Fruit fly (Drosophila melanogaster): Measurements from ENCODE around the gene PolD1.

Gene PolD1

DNA sequence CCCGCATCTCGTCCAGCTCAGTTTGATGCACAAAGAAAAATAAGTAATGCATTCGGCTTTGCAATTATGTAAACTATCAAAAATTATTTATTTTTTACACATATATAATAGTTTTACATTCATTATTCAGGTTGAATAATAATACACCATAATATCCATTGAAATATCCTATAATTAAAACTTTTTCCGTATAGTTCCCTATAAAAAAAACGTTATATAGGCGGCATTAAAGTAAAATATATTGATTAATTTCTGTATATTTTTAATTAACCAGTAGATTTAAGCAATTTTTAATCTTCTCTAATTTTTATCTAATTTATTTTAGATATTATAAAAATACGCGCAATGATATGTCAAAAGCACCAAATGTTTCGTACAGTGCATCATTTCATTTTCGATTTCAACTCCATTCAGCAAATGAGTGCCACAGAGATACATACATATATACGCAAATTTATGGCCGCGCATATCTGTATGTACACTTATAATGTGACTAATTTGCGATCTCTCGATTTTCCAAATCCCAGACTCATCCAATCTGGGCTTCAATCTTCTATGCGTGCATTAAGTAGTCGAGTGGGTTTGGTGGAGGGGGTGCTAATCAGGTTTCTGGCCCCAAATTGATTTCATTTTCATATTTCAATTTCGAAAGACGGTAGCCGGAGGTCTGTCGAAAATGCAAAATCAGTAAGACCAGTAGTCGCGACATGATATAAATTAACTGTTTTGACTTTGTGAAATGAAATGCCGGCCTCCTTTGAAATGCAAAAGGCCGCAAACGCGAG is 25.8 kb upstream of the PolD1 start (continued):
- no peak for TF ChIP-seq run (tag; optimal IDR thresholded peaks at IDR 0.05)
- TF ChIP-seq oc (tag; optimal IDR thresholded peaks at IDR 0.05) = no peak
- no peak for TF ChIP-seq CG4617 (GFP tag; optimal IDR thresholded peaks at IDR 0.05; ENCODE audit: borderline replicate concordance)
- peak; percentile 49 for TF ChIP-seq CG15696 (tag; optimal IDR thresholded peaks at IDR 0.05)
- peak; percentile 57 for TF ChIP-seq Awh (GFP tag; IDR thresholded peaks at IDR 0.05)
- TF ChIP-seq br (optimal IDR thresholded peaks at IDR 0.05) = no peak
- TF ChIP-seq kay (GFP tag; optimal IDR thresholded peaks at IDR 0.05) = no peak
- TF ChIP-seq gfzf (GFP tag; optimal IDR thresholded peaks at IDR 0.05) = no peak
- TF ChIP-seq stc (GFP tag; IDR thresholded peaks at IDR 0.05) = no peak
- TF ChIP-seq CG32767 (GFP tag; IDR thresholded peaks at IDR 0.05) = no peak
- TF ChIP-seq Stat92E (GFP tag; optimal IDR thresholded peaks at IDR 0.05) = no peak
- no peak for TF ChIP-seq CG34422 (GFP tag; IDR thresholded peaks at IDR 0.05)
- no peak for TF ChIP-seq eve (GFP tag; optimal IDR thresholded peaks at IDR 0.05)
- TF ChIP-seq bigmax (GFP tag; optimal IDR thresholded peaks at IDR 0.05) = no peak
- no peak for TF ChIP-seq chinmo (GFP tag; IDR thresholded peaks at IDR 0.05; ENCODE audit: partially characterized antibody)
- no peak for TF ChIP-seq Six4 (GFP tag; optimal IDR thresholded peaks at IDR 0.05)
- no peak for TF ChIP-seq gcm2 (GFP tag; optimal IDR thresholded peaks at IDR 0.05)
- no peak for TF ChIP-seq CG11093 (GFP tag; IDR thresholded peaks at IDR 0.05)
- no peak for TF ChIP-seq CG4730 (GFP tag; IDR thresholded peaks at IDR 0.05)
- TF ChIP-seq CG15269 (tag; optimal IDR thresholded peaks at IDR 0.05) = peak; percentile 42
- TF ChIP-seq CG9876 (GFP tag; optimal IDR thresholded peaks at IDR 0.05) = no peak
- TF ChIP-seq slou (GFP tag; optimal IDR thresholded peaks at IDR 0.05) = no peak
- TF ChIP-seq phol (tag; optimal IDR thresholded peaks at IDR 0.05) = peak; percentile 43
- TF ChIP-seq CG8944 (GFP tag; optimal IDR thresholded peaks at IDR 0.05) = no peak
- TF ChIP-seq YL-1 (GFP tag; optimal IDR thresholded peaks at IDR 0.05) = no peak
- no peak for TF ChIP-seq CG5180 (GFP tag; optimal IDR thresholded peaks at IDR 0.05)
- TF ChIP-seq CG2875 (GFP tag; optimal IDR thresholded peaks at IDR 0.05) = no peak
- no peak for TF ChIP-seq inv (GFP tag; IDR thresholded peaks at IDR 0.05; ENCODE audit: partially characterized antibody)
- no peak for TF ChIP-seq CG5953 (GFP tag; IDR thresholded peaks at IDR 0.05)
- no peak for TF ChIP-seq CG10959 (GFP tag; IDR thresholded peaks at IDR 0.05)
- TF ChIP-seq CG11398 (GFP tag; optimal IDR thresholded peaks at IDR 0.05) = no peak
- TF ChIP-seq klu (GFP tag; IDR thresholded peaks at IDR 0.05) = no peak
- no peak for TF ChIP-seq CG34224 (GFP tag; IDR thresholded peaks at IDR 0.05; ENCODE audit: partially characterized antibody)
- no peak for TF ChIP-seq CG5245 (GFP tag; optimal IDR thresholded peaks at IDR 0.05)
- TF ChIP-seq sens (GFP tag) = no peak
- TF ChIP-seq Jarid2 (GFP tag; optimal IDR thresholded peaks at IDR 0.05) = no peak
- no peak for TF ChIP-seq Aef1 (GFP tag; IDR thresholded peaks at IDR 0.05)
- TF ChIP-seq CG18599 (GFP tag; optimal IDR thresholded peaks at IDR 0.05) = no peak
- no peak for TF ChIP-seq CG12219 (GFP tag; optimal IDR thresholded peaks at IDR 0.05)
- no peak for TF ChIP-seq CG3407 (GFP tag; optimal IDR thresholded peaks at IDR 0.05)
- no peak for TF ChIP-seq hb (GFP tag; IDR thresholded peaks at IDR 0.05; ENCODE audit: partially characterized antibody)
- TF ChIP-seq knrl (GFP tag; IDR thresholded peaks at IDR 0.05; ENCODE audit: partially characterized antibody) = no peak
- no peak for TF ChIP-seq Asciz (GFP tag; optimal IDR thresholded peaks at IDR 0.05)
- no peak for TF ChIP-seq CG18619 (GFP tag; optimal IDR thresholded peaks at IDR 0.05)
- TF ChIP-seq CG8388 (GFP tag; optimal IDR thresholded peaks at IDR 0.05) = no peak
- peak; percentile 60 for TF ChIP-seq dmrt11E (tag; optimal IDR thresholded peaks at IDR 0.05)
- TF ChIP-seq CG1602 (GFP tag; optimal IDR thresholded peaks at IDR 0.05) = no peak
- TF ChIP-seq tna (GFP tag; IDR thresholded peaks at IDR 0.05; ENCODE audit: partially characterized antibody) = no peak
- no peak for TF ChIP-seq Dad (GFP tag; optimal IDR thresholded peaks at IDR 0.05)
